Fruit fly (Drosophila melanogaster) whole organism, wandering third instar larva: Measurements from ENCODE around the gene Ufd1.

Source experiments
- Abd-B ChIP-seq: fragments of >200 bp; optimal IDR thresholded peaks from 2 replicates; lab custom pipeline; 2017; ENCODE audit warnings: missing biosample characterization, missing genetic modification characterization
- CG32264 ChIP-seq: fragments of 200-800 bp; sonication (Bioruptor generic); optimal IDR thresholded peaks from 2 replicates; lab custom pipeline; 2016; ENCODE audit warnings: missing biosample characterization, missing genetic modification characterization
- CG9705 ChIP-seq: fragments of 200-800 bp; sonication (Bioruptor generic); optimal IDR thresholded peaks from 2 replicates; lab custom pipeline; 2018; ENCODE audit warnings: missing biosample characterization, mild to moderate bottlenecking, missing genetic modification characterization
- CrebA ChIP-seq: fragments of 200-800 bp; sonication (Bioruptor generic); optimal IDR thresholded peaks from 2 replicates; lab custom pipeline; 2016; ENCODE audit warnings: missing biosample characterization, mild to moderate bottlenecking, missing genetic modification characterization, borderline replicate concordance
- Dfd ChIP-seq: fragments of >200 bp; optimal IDR thresholded peaks from 2 replicates; lab custom pipeline; 2017; ENCODE audit warnings: missing biosample characterization, missing genetic modification characterization
- Dif ChIP-seq: fragments of 200-275, 200-300 bp; sonication (Bioruptor generic); optimal IDR thresholded peaks from 2 replicates; lab custom pipeline; 2018; ENCODE audit warnings: missing biosample characterization, missing genetic modification characterization; ENCODE audit not compliant: partially characterized antibody
- GATAd ChIP-seq: sonication (Bioruptor generic); optimal IDR thresholded peaks from 2 replicates; lab custom pipeline; 2016; ENCODE audit warnings: missing biosample characterization, missing genetic modification characterization
- HLH106 ChIP-seq: fragments of 200-800 bp; optimal IDR thresholded peaks from 3 replicates; lab custom pipeline; 2019; ENCODE audit warnings: missing biosample characterization, mild to moderate bottlenecking, missing genetic modification characterization, moderate library complexity
- Hnf4 ChIP-seq: fragments of 200-800 bp; sonication (Bioruptor generic); optimal IDR thresholded peaks from 2 replicates; lab custom pipeline; 2016; ENCODE audit warnings: missing biosample characterization, mild to moderate bottlenecking, missing genetic modification characterization
- Hr78 ChIP-seq: fragments of >200 bp; optimal IDR thresholded peaks from 2 replicates; lab custom pipeline; 2017; ENCODE audit warnings: missing biosample characterization, missing genetic modification characterization
- Jra ChIP-seq: sonication (Bioruptor generic); optimal IDR thresholded peaks from 2 replicates; lab custom pipeline; 2016; ENCODE audit warnings: missing biosample characterization, missing genetic modification characterization
- Mio ChIP-seq: sonication (Bioruptor generic); optimal IDR thresholded peaks from 2 replicates; lab custom pipeline; 2016; ENCODE audit warnings: missing biosample characterization, missing genetic modification characterization
- Myc ChIP-seq: fragments of >200 bp; optimal IDR thresholded peaks from 2 replicates; lab custom pipeline; 2017
- N ChIP-seq: fragments of >200 bp; optimal IDR thresholded peaks from 2 replicates; lab custom pipeline; 2018; ENCODE audit warnings: missing biosample characterization, missing external identifiers, missing genetic modification characterization
- Rel ChIP-seq, 2 experiments: fragments of 200-800 bp; sonication (Bioruptor generic) in 1 of 2; optimal IDR thresholded peaks; 2 replicates in 1 of 2; 3 replicates in 1 of 2; lab custom pipeline; 2016 to 2019; ENCODE audit warnings: mild to moderate bottlenecking in 2 of 2, missing biosample characterization in 2 of 2, missing genetic modification characterization in 2 of 2, moderate library complexity in 1 of 2
- Vsx2 ChIP-seq: fragments of 200-300, 225-300 bp; sonication (Bioruptor generic); optimal IDR thresholded peaks from 2 replicates; lab custom pipeline; 2018; ENCODE audit warnings: missing biosample characterization, missing genetic modification characterization; ENCODE audit not compliant: partially characterized antibody
- brk ChIP-seq: fragments of 200-800 bp; sonication (Bioruptor generic); optimal IDR thresholded peaks from 2 replicates; lab custom pipeline; 2016; ENCODE audit warnings: missing biosample characterization, mild to moderate bottlenecking, missing genetic modification characterization
- dl ChIP-seq, 2 experiments: fragments of 175-275, 200-275 bp in 1 of 2; fragments of 200-275 bp in 1 of 2; sonication (Bioruptor generic); optimal IDR thresholded peaks; lab custom pipeline; 2018; ENCODE audit warnings: mild to moderate bottlenecking in 2 of 2, missing biosample characterization in 2 of 2, missing genetic modification characterization in 2 of 2, moderate library complexity in 2 of 2; ENCODE audit not compliant: partially characterized antibody in 2 of 2, insufficient read depth in 1 of 2
- dsf ChIP-seq: sonication (Bioruptor generic); optimal IDR thresholded peaks from 2 replicates; lab custom pipeline; 2016; ENCODE audit warnings: missing biosample characterization, missing genetic modification characterization, borderline replicate concordance
- ey ChIP-seq: fragments of 200-800 bp; sonication (Bioruptor generic); optimal IDR thresholded peaks from 2 replicates; lab custom pipeline; 2016; ENCODE audit warnings: missing biosample characterization, missing genetic modification characterization
- foxo ChIP-seq, 2 experiments: fragments of 200-800 bp; sonication (Bioruptor generic); optimal IDR thresholded peaks; 2 replicates in 1 of 2; 3 replicates in 1 of 2; lab custom pipeline; 2016 to 2017; ENCODE audit warnings: missing biosample characterization in 2 of 2, missing genetic modification characterization in 2 of 2
- fru ChIP-seq: fragments of 200-800 bp; sonication (Bioruptor generic); optimal IDR thresholded peaks from 3 replicates; lab custom pipeline; 2016; ENCODE audit warnings: missing biosample characterization, mild to moderate bottlenecking, missing genetic modification characterization
- h ChIP-seq: fragments of 200-800 bp; sonication (Bioruptor generic); optimal IDR thresholded peaks from 3 replicates; lab custom pipeline; 2016; ENCODE audit warnings: missing biosample characterization, mild to moderate bottlenecking, missing genetic modification characterization
- lola ChIP-seq: fragments of >200 bp; optimal IDR thresholded peaks from 2 replicates; lab custom pipeline; 2017; ENCODE audit warnings: missing biosample characterization, missing genetic modification characterization
- pan ChIP-seq: fragments of >200 bp; optimal IDR thresholded peaks from 2 replicates; lab custom pipeline; 2017
- psq ChIP-seq: fragments of 200-800 bp; sonication (Bioruptor generic); optimal IDR thresholded peaks from 3 replicates; lab custom pipeline; 2017; ENCODE audit warnings: missing biosample characterization, mild to moderate bottlenecking, missing genetic modification characterization, moderate library complexity
- rgr ChIP-seq: fragments of 200-800 bp; sonication (Bioruptor generic); optimal IDR thresholded peaks from 3 replicates; lab custom pipeline; 2016; ENCODE audit warnings: missing biosample characterization, mild to moderate bottlenecking, missing genetic modification characterization
- sage ChIP-seq: fragments of 200-800 bp; sonication (Bioruptor generic); optimal IDR thresholded peaks from 2 replicates; lab custom pipeline; 2016; ENCODE audit warnings: missing biosample characterization, mild to moderate bottlenecking, missing genetic modification characterization
- tai ChIP-seq: sonication (Bioruptor generic); optimal IDR thresholded peaks from 2 replicates; lab custom pipeline; 2016; ENCODE audit warnings: missing biosample characterization, missing genetic modification characterization
- usp ChIP-seq: fragments of >200 bp; optimal IDR thresholded peaks from 2 replicates; lab custom pipeline; 2017; ENCODE audit warnings: missing biosample characterization, missing genetic modification characterization
- woc ChIP-seq: sonication (Bioruptor generic); optimal IDR thresholded peaks from 2 replicates; lab custom pipeline; 2016; ENCODE audit warnings: missing biosample characterization, mild to moderate bottlenecking, missing genetic modification characterization

Ufd1 gene

DNA sequence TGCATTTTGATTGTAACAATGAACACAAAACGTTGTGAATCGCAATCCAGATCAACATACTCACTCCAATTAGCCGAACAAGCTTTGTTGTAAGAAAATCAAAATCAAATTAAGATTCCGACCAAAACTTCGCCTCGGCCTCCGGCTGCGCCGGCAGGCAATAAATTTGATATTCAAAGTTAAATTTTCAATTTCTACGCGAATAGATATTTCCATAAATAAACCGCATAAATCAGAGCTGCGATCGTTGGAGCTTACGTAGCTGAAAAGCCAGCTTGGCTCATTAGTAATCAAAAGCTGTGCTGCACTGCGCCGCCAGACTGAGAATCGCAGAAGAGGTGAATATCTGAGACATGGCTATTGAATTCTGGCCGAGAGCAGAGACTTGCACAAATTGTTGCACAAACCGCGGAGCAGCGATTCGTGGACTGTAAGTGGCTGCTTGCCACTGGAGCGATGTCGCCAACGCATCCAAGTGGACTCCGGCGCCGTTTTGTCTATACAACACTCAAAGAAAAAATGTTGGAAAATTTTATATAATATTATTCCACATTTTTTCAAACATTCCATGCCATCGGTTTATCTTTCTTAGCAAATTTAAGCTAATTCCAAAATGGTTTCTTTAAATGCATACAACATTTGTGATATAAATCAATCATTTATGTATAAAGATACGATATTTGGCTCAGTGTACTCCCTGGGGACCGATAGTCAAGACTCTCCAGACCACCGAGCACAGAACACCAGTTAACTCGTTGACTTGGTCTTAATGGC is 25.6 kb upstream of the Ufd1 start:
- no peak for TF ChIP-seq N (GFP tag; lab: Kevin White, UChicago)
- no peak for TF ChIP-seq CrebA (GFP tag; lab: Kevin White, UChicago)
- no peak for TF ChIP-seq usp (GFP tag; lab: Kevin White, UChicago)
- TF ChIP-seq woc (GFP tag; lab: Kevin White, UChicago): no peak
- no peak for TF ChIP-seq HLH106 (tag; lab: Kevin White, UChicago)
- no peak for TF ChIP-seq dsf (GFP tag; lab: Kevin White, UChicago)
- TF ChIP-seq Jra (GFP tag; lab: Kevin White, UChicago): no peak
- no peak for TF ChIP-seq ey
- TF ChIP-seq h (GFP tag; lab: Kevin White, UChicago): no peak
- no peak for TF ChIP-seq pan
- no peak for TF ChIP-seq dl (GFP tag; optimal IDR thresholded peaks at IDR 0.05; lab: Kevin White, UChicago; ENCODE audit: insufficient read depth in 1 of 2, partially characterized antibody in 2 of 2)
- TF ChIP-seq Dfd (GFP tag; lab: Kevin White, UChicago): no peak
- TF ChIP-seq lola (GFP tag; lab: Kevin White, UChicago): no peak
- no peak for TF ChIP-seq brk (GFP tag; lab: Kevin White, UChicago)
- TF ChIP-seq fru: no peak
- TF ChIP-seq psq (GFP tag; lab: Kevin White, UChicago): no peak

DNA sequence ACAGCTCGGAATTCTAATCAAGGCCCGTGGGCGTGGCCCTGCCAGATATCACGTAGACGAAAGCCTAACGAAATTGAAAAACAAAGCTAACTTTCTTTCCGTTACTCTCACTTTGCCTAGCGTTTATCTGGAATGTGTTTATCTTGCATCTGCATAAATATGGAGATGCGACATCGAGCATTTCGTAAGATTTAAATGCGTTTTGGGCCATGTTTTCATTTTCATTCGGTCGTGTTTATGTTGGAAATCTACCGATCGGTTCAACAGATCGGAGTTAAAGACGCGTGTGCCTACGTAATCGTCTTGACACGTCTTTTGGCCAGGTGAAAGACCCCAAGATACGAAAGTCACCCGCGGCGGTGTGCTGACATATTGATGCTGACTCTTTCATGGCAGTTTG is 24.7 kb upstream of the Ufd1 start:
- TF ChIP-seq foxo (GFP tag; optimal IDR thresholded peaks at IDR 0.05; lab: Kevin White, UChicago) (no peak), Mio (no peak), Jra (GFP tag; lab: Kevin White, UChicago) (no peak), usp (GFP tag; lab: Kevin White, UChicago) (no peak), HLH106 (tag; lab: Kevin White, UChicago) (no peak), CG32264 (GFP tag; lab: Kevin White, UChicago) (no peak), Hnf4 (GFP tag; lab: Kevin White, UChicago) (no peak), psq (GFP tag; lab: Kevin White, UChicago) (no peak), Dif (GFP tag; lab: Kevin White, UChicago) (no peak), Hr78 (GFP tag; lab: Kevin White, UChicago) (no peak)

DNA sequence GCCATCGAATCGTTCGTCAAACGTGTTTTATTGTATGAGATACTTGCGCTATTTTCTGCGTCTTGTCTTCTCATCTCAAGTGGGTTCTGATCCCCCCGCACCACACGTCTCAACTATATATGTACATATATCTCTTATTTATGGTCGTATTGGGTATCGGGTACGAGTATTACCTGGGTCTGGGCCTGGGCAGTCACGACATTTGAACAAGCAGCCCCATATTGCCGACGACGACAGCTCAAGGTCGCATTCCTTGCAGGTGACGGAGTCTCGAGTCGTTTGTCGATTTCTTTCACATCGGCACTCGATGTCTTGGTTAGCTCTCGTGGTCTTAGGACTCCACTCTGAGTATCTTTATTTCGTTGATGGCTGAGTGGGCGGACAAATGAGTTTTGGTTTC is 22.0 kb upstream of the Ufd1 start:
- TF ChIP-seq dl (GFP tag; optimal IDR thresholded peaks at IDR 0.05; lab: Kevin White, UChicago; ENCODE audit: insufficient read depth in 1 of 2, partially characterized antibody in 2 of 2) (no peak), h (GFP tag; lab: Kevin White, UChicago) (no peak), foxo (GFP tag; optimal IDR thresholded peaks at IDR 0.05; lab: Kevin White, UChicago) (no peak), GATAd (GFP tag; lab: Kevin White, UChicago) (no peak), Mio (no peak), N (GFP tag; lab: Kevin White, UChicago) (no peak), CG9705 (GFP tag; lab: Kevin White, UChicago) (no peak), ey (no peak), Myc (no peak), pan (no peak), HLH106 (tag; lab: Kevin White, UChicago) (no peak), Jra (GFP tag; lab: Kevin White, UChicago) (no peak), Hr78 (GFP tag; lab: Kevin White, UChicago) (no peak), Dif (GFP tag; lab: Kevin White, UChicago) (no peak), Hnf4 (GFP tag; lab: Kevin White, UChicago) (no peak), brk (GFP tag; lab: Kevin White, UChicago) (no peak), Abd-B (GFP tag; lab: Kevin White, UChicago) (no peak), rgr (no peak)
- TF ChIP-seq, all 38 proteins: peak for 0

DNA sequence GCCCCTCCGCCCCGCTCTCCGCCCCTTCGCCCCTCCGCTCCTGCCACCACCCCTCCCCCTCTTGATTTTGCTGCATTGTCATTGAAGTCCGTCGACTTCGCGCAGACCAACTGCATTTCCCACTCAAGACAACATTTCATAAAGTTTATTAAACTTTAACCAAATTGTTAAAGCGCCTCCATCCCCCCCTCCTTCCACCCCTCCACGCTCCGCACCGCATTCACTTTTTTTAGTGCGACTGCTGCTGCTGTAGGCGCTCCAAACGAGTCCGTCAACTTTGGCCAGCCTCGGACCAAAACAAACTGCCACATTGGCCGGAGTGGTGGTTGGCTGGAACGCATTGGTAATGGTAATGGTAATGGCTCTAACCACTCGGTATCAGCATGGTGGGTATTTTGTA is 15.8 kb upstream of the Ufd1 start:
- TF ChIP-seq sage (no peak), Myc (no peak), foxo (GFP tag; optimal IDR thresholded peaks at IDR 0.05; lab: Kevin White, UChicago) (no peak), Rel (GFP tag; optimal IDR thresholded peaks at IDR 0.05; lab: Kevin White, UChicago) (no peak), Rel (tag; optimal IDR thresholded peaks at IDR 0.05; lab: Kevin White, UChicago) (no peak), Hr78 (GFP tag; lab: Kevin White, UChicago) (no peak), dl (GFP tag; optimal IDR thresholded peaks at IDR 0.05; lab: Kevin White, UChicago; ENCODE audit: insufficient read depth in 1 of 2, partially characterized antibody in 2 of 2) (no peak), usp (GFP tag; lab: Kevin White, UChicago) (no peak), N (GFP tag; lab: Kevin White, UChicago) (no peak), Vsx2 (no peak), tai (GFP tag; lab: Kevin White, UChicago) (no peak), dsf (GFP tag; lab: Kevin White, UChicago) (no peak), rgr (no peak), woc (GFP tag; lab: Kevin White, UChicago) (no peak), CG9705 (GFP tag; lab: Kevin White, UChicago) (no peak), Mio (no peak), ey (no peak), Hnf4 (GFP tag; lab: Kevin White, UChicago) (no peak), Dif (GFP tag; lab: Kevin White, UChicago) (no peak), GATAd (GFP tag; lab: Kevin White, UChicago) (no peak), brk (GFP tag; lab: Kevin White, UChicago) (no peak)
- TF ChIP-seq, all 38 proteins: peak for 0
